Fruit fly (Drosophila melanogaster) whole organism, embryonic: Measurements from ENCODE around the gene Alh.

Experiments
- Aef1 ChIP-seq: fragments of 200-800 bp; sonication (Bioruptor generic); IDR thresholded peaks from 3 replicates; pipeline ENCODE4 v1.3.6; 2022; ENCODE audit warnings: missing biosample characterization, missing genetic modification characterization
- CG10366 ChIP-seq: fragments of 200-800 bp; sonication (Bioruptor generic); IDR thresholded peaks from 2 replicates; pipeline ENCODE4 v1.3.6; 2022; ENCODE audit warnings: missing biosample characterization, missing genetic modification characterization
- CG10462 ChIP-seq: fragments of 200-800 bp; sonication (Bioruptor generic); optimal IDR thresholded peaks from 2 replicates; lab custom pipeline; 2016; ENCODE audit warnings: missing biosample characterization, missing genetic modification characterization
- CG11247 ChIP-seq: fragments of 200-800 bp; sonication (Bioruptor generic); IDR thresholded peaks from 2 replicates; pipeline ENCODE4 v1.3.6; 2022; ENCODE audit warnings: missing biosample characterization, missing genetic modification characterization
- CG12299 ChIP-seq: fragments of 200-800 bp; sonication (Bioruptor generic); optimal IDR thresholded peaks from 2 replicates; lab custom pipeline; 2018; ENCODE audit warnings: missing biosample characterization, mild to moderate bottlenecking, missing genetic modification characterization
- CG15514 ChIP-seq: fragments of 200-800 bp; sonication (Bioruptor generic); optimal IDR thresholded peaks from 3 replicates; lab custom pipeline; 2017; ENCODE audit warnings: missing biosample characterization, missing genetic modification characterization, mild to moderate bottlenecking, moderate library complexity, missing genetic modification reagents
- CG15601 ChIP-seq: fragments of 200-800 bp; sonication (Bioruptor generic); optimal IDR thresholded peaks from 3 replicates; lab custom pipeline; 2019; ENCODE audit warnings: missing biosample characterization, mild to moderate bottlenecking, missing genetic modification characterization, moderate library complexity
- CG17186 ChIP-seq: fragments of 200-800 bp; sonication (Bioruptor generic); optimal IDR thresholded peaks from 3 replicates; lab custom pipeline; 2017; ENCODE audit warnings: missing biosample characterization, missing genetic modification reagents, missing genetic modification characterization
- CG17568 ChIP-seq: fragments of 200-800 bp; sonication (Bioruptor generic); optimal IDR thresholded peaks from 2 replicates; lab custom pipeline; 2018; ENCODE audit warnings: missing biosample characterization, mild to moderate bottlenecking, missing genetic modification characterization, moderate library complexity
- CG3065 ChIP-seq: fragments of 200-800 bp; sonication (Bioruptor generic); optimal IDR thresholded peaks from 2 replicates; lab custom pipeline; 2016; ENCODE audit warnings: missing biosample characterization, missing genetic modification characterization
- CG3163 ChIP-seq: fragments of 200-800 bp; sonication (Bioruptor generic); optimal IDR thresholded peaks from 3 replicates; lab custom pipeline; 2016; ENCODE audit warnings: missing biosample characterization, missing genetic modification characterization
- CG32772 ChIP-seq: fragments of 200-800 bp; sonication (Bioruptor generic); IDR thresholded peaks from 2 replicates; pipeline ENCODE4 v1.3.6; 2022; ENCODE audit warnings: missing biosample characterization, missing genetic modification characterization
- CG34376 ChIP-seq: fragments of 200-800 bp; sonication (Bioruptor generic); optimal IDR thresholded peaks from 2 replicates; lab custom pipeline; 2018; ENCODE audit warnings: missing biosample characterization, mild to moderate bottlenecking, missing genetic modification characterization
- CG4328 ChIP-seq: fragments of 200-800 bp; sonication (Bioruptor generic); optimal IDR thresholded peaks from 3 replicates; lab custom pipeline; 2017; ENCODE audit warnings: missing biosample characterization, missing genetic modification reagents, missing genetic modification characterization
- CG4424 ChIP-seq: fragments of 200-800 bp; sonication (Bioruptor generic); optimal IDR thresholded peaks from 3 replicates; lab custom pipeline; 2016; ENCODE audit warnings: missing biosample characterization, missing genetic modification characterization
- CG4707 ChIP-seq: fragments of 200-800 bp; sonication (Bioruptor generic); optimal IDR thresholded peaks from 2 replicates; lab custom pipeline; 2018; ENCODE audit warnings: missing biosample characterization, mild to moderate bottlenecking, missing genetic modification characterization, moderate library complexity
- CG7372 ChIP-seq: fragments of 200-800 bp; sonication (Bioruptor generic); IDR thresholded peaks from 2 replicates; pipeline ENCODE4 v1.3.6; 2022; ENCODE audit warnings: missing biosample characterization, missing genetic modification characterization
- CG7928 ChIP-seq: fragments of 200-800 bp; sonication (Bioruptor generic); optimal IDR thresholded peaks from 2 replicates; lab custom pipeline; 2017; ENCODE audit warnings: missing biosample characterization, mild to moderate bottlenecking, missing genetic modification characterization
- CG9817 ChIP-seq: fragments of 200-800 bp; sonication (Bioruptor generic); optimal IDR thresholded peaks from 2 replicates; lab custom pipeline; 2018; ENCODE audit warnings: missing biosample characterization, mild to moderate bottlenecking, missing genetic modification characterization, moderate library complexity
- CoRest ChIP-seq: fragments of 200-800 bp; sonication (Bioruptor generic); optimal IDR thresholded peaks from 3 replicates; lab custom pipeline; 2018; ENCODE audit warnings: missing biosample characterization, mild to moderate bottlenecking, missing genetic modification characterization, moderate library complexity
- D19B ChIP-seq: fragments of 200-800 bp; sonication (Bioruptor generic); optimal IDR thresholded peaks from 2 replicates; lab custom pipeline; 2017; ENCODE audit warnings: missing biosample characterization, mild to moderate bottlenecking, missing genetic modification characterization
- Dp ChIP-seq: fragments of 200-800 bp; sonication (Bioruptor generic); optimal IDR thresholded peaks from 2 replicates; lab custom pipeline; 2018; ENCODE audit warnings: missing biosample characterization, mild to moderate bottlenecking, missing genetic modification characterization, moderate library complexity
- H15 ChIP-seq: fragments of 200-800 bp; sonication (Bioruptor generic); IDR thresholded peaks from 3 replicates; pipeline ENCODE4 v1.3.6; 2022; ENCODE audit warnings: missing biosample characterization, missing genetic modification characterization
- H2.0 ChIP-seq: fragments of 200-800 bp; sonication (Bioruptor generic); IDR thresholded peaks from 2 replicates; pipeline ENCODE4 v1.3.6; 2022; ENCODE audit warnings: missing biosample characterization, missing genetic modification characterization
- HLH54F ChIP-seq: fragments of 200-800 bp; sonication (Bioruptor generic); optimal IDR thresholded peaks from 3 replicates; lab custom pipeline; 2016; ENCODE audit warnings: missing biosample characterization, missing genetic modification characterization
- Hr51 ChIP-seq, 2 experiments: fragments of 200-800 bp; sonication (Bioruptor generic); optimal IDR thresholded peaks; 2 replicates in 1 of 2; 3 replicates in 1 of 2; lab custom pipeline; 2016 to 2018; ENCODE audit warnings: missing biosample characterization in 2 of 2, missing genetic modification characterization in 2 of 2, mild to moderate bottlenecking in 1 of 2, moderate library complexity in 1 of 2
- Kr ChIP-seq: fragments of 200-800 bp; sonication (Bioruptor generic); optimal IDR thresholded peaks from 2 replicates; lab custom pipeline; 2017; ENCODE audit warnings: missing biosample characterization, mild to moderate bottlenecking, missing genetic modification characterization
- MESR4 ChIP-seq: fragments of 200-800 bp; sonication (Bioruptor generic); optimal IDR thresholded peaks from 2 replicates; lab custom pipeline; 2018; ENCODE audit warnings: missing biosample characterization, mild to moderate bottlenecking, missing genetic modification characterization, moderate library complexity
- Mrtf ChIP-seq: fragments of 200-800 bp; sonication (Bioruptor generic); IDR thresholded peaks from 3 replicates; pipeline ENCODE4 v1.3.6; 2022; ENCODE audit warnings: missing biosample characterization, missing genetic modification characterization
- Neu2 ChIP-seq: fragments of 200-800 bp; sonication (Bioruptor generic); optimal IDR thresholded peaks from 3 replicates; lab custom pipeline; 2016; ENCODE audit warnings: missing biosample characterization, missing genetic modification characterization, borderline replicate concordance
- Oaz ChIP-seq: fragments of 200-800 bp; sonication (Bioruptor generic); IDR thresholded peaks from 2 replicates; pipeline ENCODE4 v1.3.6; 2022; ENCODE audit warnings: missing biosample characterization, missing genetic modification characterization
- Ravus ChIP-seq: fragments of 200-800 bp; sonication (Bioruptor generic); IDR thresholded peaks from 2 replicates; pipeline ENCODE4 v1.3.6; 2022; ENCODE audit warnings: missing biosample characterization, missing genetic modification characterization
- Sox102F ChIP-seq: fragments of 200-800 bp; sonication (Bioruptor generic); optimal IDR thresholded peaks from 2 replicates; lab custom pipeline; 2018; ENCODE audit warnings: missing biosample characterization, mild to moderate bottlenecking, missing genetic modification characterization, moderate library complexity
- aop ChIP-seq: fragments of 200-800 bp; sonication (Bioruptor generic); IDR thresholded peaks from 2 replicates; pipeline ENCODE4 v1.3.6; 2022; ENCODE audit warnings: missing biosample characterization, missing genetic modification characterization
- bowl ChIP-seq: fragments of 200-800 bp; sonication (Bioruptor generic); IDR thresholded peaks from 2 replicates; pipeline ENCODE4 v1.3.6; 2022; ENCODE audit warnings: missing biosample characterization, missing genetic modification characterization
- cad ChIP-seq: fragments of >200 bp; optimal IDR thresholded peaks from 2 replicates; lab custom pipeline; 2017; ENCODE audit warnings: missing biosample characterization, missing genetic modification characterization
- ci ChIP-seq: fragments of 200-800 bp; sonication (Bioruptor generic); IDR thresholded peaks from 3 replicates; pipeline ENCODE4 v1.3.6; 2022; ENCODE audit warnings: missing biosample characterization, missing genetic modification characterization
- corto ChIP-seq: fragments of 200-800 bp; sonication (Bioruptor generic); optimal IDR thresholded peaks from 2 replicates; lab custom pipeline; 2016; ENCODE audit warnings: missing biosample characterization, mild to moderate bottlenecking, missing genetic modification characterization, moderate library complexity
- crol ChIP-seq: fragments of 200-800 bp; sonication (Bioruptor generic); IDR thresholded peaks from 2 replicates; pipeline ENCODE4 v1.3.6; 2022; ENCODE audit warnings: missing biosample characterization, missing genetic modification characterization
- crp ChIP-seq, 2 experiments: fragments of 200-800 bp; sonication (Bioruptor generic); optimal IDR thresholded peaks; 2 replicates in 1 of 2; 3 replicates in 1 of 2; lab custom pipeline; 2017; ENCODE audit warnings: missing biosample characterization in 2 of 2, missing genetic modification characterization in 2 of 2, mild to moderate bottlenecking in 1 of 2, moderate library complexity in 1 of 2
- dm ChIP-seq: fragments of 200-800 bp; sonication (Bioruptor generic); optimal IDR thresholded peaks from 3 replicates; lab custom pipeline; 2016; ENCODE audit warnings: missing biosample characterization, missing genetic modification characterization
- en ChIP-seq: fragments of 200-800 bp; sonication (Bioruptor generic); optimal IDR thresholded peaks from 2 replicates; lab custom pipeline; 2016; ENCODE audit warnings: missing biosample characterization, missing genetic modification characterization
- esg ChIP-seq: fragments of 200-800 bp; sonication (Bioruptor generic); conservative IDR thresholded peaks from 2 replicates; pipeline ENCODE4 v1.3.6; 2022; ENCODE audit warnings: missing biosample characterization, missing genetic modification characterization
- eyg ChIP-seq: fragments of 200-800 bp; sonication (Bioruptor generic); optimal IDR thresholded peaks from 3 replicates; lab custom pipeline; 2016; ENCODE audit warnings: missing biosample characterization, missing genetic modification characterization
- ftz-f1 ChIP-seq: fragments of 200-800 bp; sonication (Bioruptor generic); optimal IDR thresholded peaks from 2 replicates; lab custom pipeline; 2016; ENCODE audit warnings: missing biosample characterization, missing genetic modification characterization
- hkb ChIP-seq, 2 experiments: fragments of 200-800 bp in 1 of 2; fragments of >200 bp in 1 of 2; sonication (Bioruptor generic) in 1 of 2; IDR thresholded peaks in 1 of 2; optimal IDR thresholded peaks in 1 of 2; 2 replicates each; pipeline versions ENCODE4 v1.3.6 to Lab custom; 2017 to 2022; ENCODE audit warnings: missing biosample characterization in 1 of 2, missing genetic modification characterization in 1 of 2
- nerfin-1 ChIP-seq: fragments of 200-800 bp; sonication (Bioruptor generic); optimal IDR thresholded peaks from 3 replicates; lab custom pipeline; 2019; ENCODE audit warnings: missing biosample characterization, mild to moderate bottlenecking, missing genetic modification characterization, moderate library complexity
- p53 ChIP-seq: fragments of 200-800 bp; sonication (Bioruptor generic); optimal IDR thresholded peaks from 2 replicates; lab custom pipeline; 2016; ENCODE audit warnings: missing biosample characterization, missing genetic modification characterization
- sd ChIP-seq: fragments of 200-800 bp; sonication (Bioruptor generic); optimal IDR thresholded peaks from 3 replicates; lab custom pipeline; 2018; ENCODE audit warnings: missing biosample characterization, mild to moderate bottlenecking, missing genetic modification characterization, moderate library complexity
- sob ChIP-seq: fragments of 200-800 bp; sonication (Bioruptor generic); IDR thresholded peaks from 2 replicates; pipeline ENCODE4 v1.3.6; 2022; ENCODE audit warnings: missing biosample characterization, missing genetic modification characterization
- sr ChIP-seq: fragments of 200-800 bp; sonication (Bioruptor generic); IDR thresholded peaks from 3 replicates; pipeline ENCODE4 v1.3.6; 2022; ENCODE audit warnings: missing biosample characterization, missing genetic modification characterization

Gene Alh

DNA sequence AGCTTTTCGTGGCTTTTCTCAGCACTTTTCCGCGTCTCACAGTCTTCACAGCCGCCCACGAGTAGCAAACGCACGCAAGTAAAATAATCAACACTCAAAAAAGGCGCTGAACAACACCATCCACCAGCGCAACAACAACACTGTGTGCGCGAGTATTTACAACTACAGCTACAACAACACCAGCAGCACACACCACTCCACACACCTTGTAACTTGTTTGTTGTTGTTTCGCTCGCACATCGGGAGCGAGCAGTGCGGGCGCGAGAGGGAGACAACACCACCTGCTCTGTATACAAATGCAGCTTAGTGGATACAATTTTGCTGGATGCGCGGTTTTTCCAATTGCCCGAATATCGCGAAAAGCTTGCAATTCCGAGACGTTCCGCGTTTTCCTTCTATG is 286 bp downstream of the Alh start (continued):
- no peak for TF ChIP-seq Hr51 (GFP tag; optimal IDR thresholded peaks at IDR 0.05; lab: Kevin White, UChicago)
- peak; percentile 66 for TF ChIP-seq ci
- TF ChIP-seq CG32772: no peak
- no peak for TF ChIP-seq H15 (GFP tag; lab: Robert Waterston, UW)
- no peak for TF ChIP-seq CG9817
- TF ChIP-seq Oaz: no peak
- TF ChIP-seq CG4707: no peak
- no peak for TF ChIP-seq HLH54F
- no peak for TF ChIP-seq p53
- no peak for TF ChIP-seq CG10462
- no peak for TF ChIP-seq CG7928 (GFP tag; lab: Kevin White, UChicago)
- TF ChIP-seq Sox102F (GFP tag; lab: Kevin White, UChicago): no peak
- no peak for TF ChIP-seq en (GFP tag; lab: Kevin White, UChicago)
- TF ChIP-seq CG15514 (GFP tag; lab: Kevin White, UChicago): no peak
- no peak for TF ChIP-seq CG15601 (tag; lab: Kevin White, UChicago)
- no peak for TF ChIP-seq hkb (optimal IDR thresholded peaks at IDR 0.05; lab: Kevin White, UChicago)
- no peak for TF ChIP-seq hkb (GFP tag; IDR thresholded peaks at IDR 0.05; lab: Robert Waterston, UW)
- no peak for TF ChIP-seq CG3163 (GFP tag; lab: Kevin White, UChicago)
- no peak for TF ChIP-seq crp (GFP tag; optimal IDR thresholded peaks at IDR 0.05; lab: Kevin White, UChicago)
- no peak for TF ChIP-seq CG11247 (GFP tag; lab: Robert Waterston, UW)
- TF ChIP-seq MESR4: peak; percentile 91
- peak; percentile 84 for TF ChIP-seq sr (GFP tag; lab: Robert Waterston, UW)
- TF ChIP-seq CG10366 (GFP tag; lab: Robert Waterston, UW): no peak
- peak; percentile 33; the same call in 1 of the 2 replicates for TF ChIP-seq crol
- TF ChIP-seq CG4424 (GFP tag; lab: Kevin White, UChicago): no peak
- no peak for TF ChIP-seq eyg (GFP tag; lab: Kevin White, UChicago)
- TF ChIP-seq Mrtf (GFP tag; lab: Robert Waterston, UW): no peak
- no peak for TF ChIP-seq CG34376 (GFP tag; lab: Kevin White, UChicago)
- TF ChIP-seq esg (GFP tag; lab: Robert Waterston, UW): no peak
- no peak for TF ChIP-seq cad
- TF ChIP-seq bowl: no peak
- TF ChIP-seq Ravus (GFP tag; lab: Robert Waterston, UW): no peak
- TF ChIP-seq Neu2: no peak
- no peak for TF ChIP-seq Kr (GFP tag; lab: Kevin White, UChicago)
- no peak for TF ChIP-seq CG12299 (tag; lab: Kevin White, UChicago)
- peak; percentile 8 for TF ChIP-seq Dp (GFP tag; lab: Kevin White, UChicago)
- TF ChIP-seq CG7372 (GFP tag; lab: Robert Waterston, UW): no peak
- peak; percentile 82 for TF ChIP-seq sd (tag; lab: Kevin White, UChicago)
- TF ChIP-seq CG17568: no peak
- no peak for TF ChIP-seq CoRest (tag; lab: Kevin White, UChicago)
- TF ChIP-seq H2.0 (GFP tag; lab: Robert Waterston, UW): no peak
- no peak for TF ChIP-seq sob (GFP tag; lab: Robert Waterston, UW)
- TF ChIP-seq nerfin-1 (tag; lab: Kevin White, UChicago): peak; percentile 83
- TF ChIP-seq Aef1 (GFP tag; lab: Robert Waterston, UW): peak; percentile 77
- no peak for TF ChIP-seq CG17186 (GFP tag; lab: Kevin White, UChicago)
- no peak for TF ChIP-seq CG4328 (GFP tag; lab: Kevin White, UChicago)
- no peak for TF ChIP-seq corto (GFP tag; lab: Kevin White, UChicago)
- no peak for TF ChIP-seq aop (GFP tag; lab: Robert Waterston, UW)
- no peak for TF ChIP-seq D19B (GFP tag; lab: Kevin White, UChicago)
- TF ChIP-seq CG3065 (GFP tag; lab: Kevin White, UChicago): no peak
- peak; percentile 80 for TF ChIP-seq ftz-f1 (GFP tag; lab: Kevin White, UChicago)
- no peak for TF ChIP-seq dm (GFP tag; lab: Kevin White, UChicago)
